Worm (Caenorhabditis elegans) whole organism, L4 larva: ENCODE data around the gene acs-4.

Experiments
- D1046.2 ChIP-seq: fragments of 200-800 bp; sonication (Bioruptor generic); IDR thresholded peaks from 2 replicates; pipeline ENCODE4 v1.3.6; 2022; ENCODE audit warnings: missing genetic modification characterization, missing compliant biosample characterization
- F10B5.3 ChIP-seq: sonication (generic microtip); optimal IDR thresholded peaks from 2 replicates; lab custom pipeline; 2016; ENCODE audit warnings: mild to moderate bottlenecking, missing genetic modification characterization, missing compliant biosample characterization
- F37D6.2 ChIP-seq: sonication (generic microtip); optimal IDR thresholded peaks from 2 replicates; lab custom pipeline; 2016; ENCODE audit warnings: mild to moderate bottlenecking, missing genetic modification characterization, missing compliant biosample characterization
- F49E8.2 ChIP-seq: sonication (generic microtip); optimal IDR thresholded peaks from 2 replicates; lab custom pipeline; 2016; ENCODE audit warnings: missing compliant biosample characterization, mild to moderate bottlenecking, missing genetic modification characterization, borderline replicate concordance
- Y105C5A.15 ChIP-seq: fragments of 200-800 bp; sonication (Bioruptor generic); IDR thresholded peaks from 2 replicates; pipeline ENCODE4 v1.3.6; 2022; ENCODE audit warnings: missing genetic modification characterization, missing compliant biosample characterization
- Y48G9A.11 ChIP-seq: fragments of 200-800 bp; sonication (Bioruptor generic); IDR thresholded peaks from 2 replicates; pipeline ENCODE4 v1.3.6; 2022; ENCODE audit warnings: missing genetic modification reagents, missing genetic modification characterization, missing compliant biosample characterization
- Y5F2A.4 ChIP-seq: fragments of 200-800 bp; sonication (Bioruptor generic); optimal IDR thresholded peaks from 2 replicates; lab custom pipeline; 2018; ENCODE audit warnings: mild to moderate bottlenecking, missing genetic modification characterization, missing compliant biosample characterization
- ZK546.5 ChIP-seq, 2 experiments: sonication (generic microtip); optimal IDR thresholded peaks; 2 replicates each; lab custom pipeline; 2017; ENCODE audit warnings: missing biosample characterization in 2 of 2, missing genetic modification characterization in 2 of 2
- aha-1 ChIP-seq: fragments of 150-350 bp; peaks from one replicate; lab custom pipeline; 2014; ENCODE audit warnings: missing biosample characterization, missing genetic modification characterization
- aly-2 ChIP-seq: sonication (generic microtip); optimal IDR thresholded peaks from 2 replicates; lab custom pipeline; 2018; ENCODE audit warnings: missing biosample characterization, missing genetic modification characterization
- ama-1 ChIP-seq: fragments of 150-350 bp; optimal IDR thresholded peaks from 2 replicates; lab custom pipeline; 2014; ENCODE audit warnings: inconsistent platforms, mixed read lengths
- arid-1 ChIP-seq: fragments of 200-800 bp; sonication (Bioruptor generic); conservative IDR thresholded peaks from 2 replicates; pipeline ENCODE4 v1.3.6; 2022; ENCODE audit warnings: missing genetic modification reagents, missing genetic modification characterization, missing compliant biosample characterization
- ceh-32 ChIP-seq: sonication (generic microtip); optimal IDR thresholded peaks from 2 replicates; lab custom pipeline; 2016; ENCODE audit warnings: mild to moderate bottlenecking, missing genetic modification characterization, missing compliant biosample characterization; ENCODE audit not compliant: poor library complexity
- ceh-44 ChIP-seq: fragments of 200-800 bp; sonication (Bioruptor generic); IDR thresholded peaks from 2 replicates; pipeline ENCODE4 v1.3.6; 2022; ENCODE audit warnings: missing genetic modification reagents, missing genetic modification characterization, missing compliant biosample characterization
- ceh-62 ChIP-seq: sonication (generic microtip); optimal IDR thresholded peaks from 2 replicates; lab custom pipeline; 2017; ENCODE audit warnings: missing biosample characterization, missing genetic modification characterization
- ceh-82 ChIP-seq: sonication (generic microtip); optimal IDR thresholded peaks from 2 replicates; lab custom pipeline; 2017; ENCODE audit warnings: missing biosample characterization, missing genetic modification characterization
- daf-19 ChIP-seq: fragments of 200-800 bp; sonication (Bioruptor generic); conservative IDR thresholded peaks from 2 replicates; pipeline ENCODE4 v1.3.6; 2022; ENCODE audit warnings: missing genetic modification characterization, missing compliant biosample characterization
- dmd-6 ChIP-seq: fragments of 200-800 bp; sonication (Bioruptor generic); IDR thresholded peaks from 2 replicates; pipeline ENCODE4 v1.3.6; 2022; ENCODE audit warnings: missing genetic modification reagents, missing genetic modification characterization, missing compliant biosample characterization
- dmd-9 ChIP-seq: fragments of 200-800 bp; sonication (Bioruptor generic); IDR thresholded peaks from 2 replicates; pipeline ENCODE4 v1.3.6; 2022; ENCODE audit warnings: missing genetic modification reagents, missing genetic modification characterization, missing compliant biosample characterization
- dpl-1 ChIP-seq: fragments of 150-350 bp; optimal IDR thresholded peaks from 2 replicates; lab custom pipeline; 2014; ENCODE audit warnings: missing biosample characterization, missing genetic modification reagents, missing genetic modification characterization
- duxl-1 ChIP-seq: sonication (generic microtip); optimal IDR thresholded peaks from 2 replicates; lab custom pipeline; 2016; ENCODE audit warnings: mild to moderate bottlenecking, missing genetic modification characterization, moderate library complexity, missing compliant biosample characterization; ENCODE audit not compliant: poor library complexity
- dve-1 ChIP-seq: sonication (generic microtip); optimal IDR thresholded peaks from 2 replicates; lab custom pipeline; 2017; ENCODE audit warnings: antibody characterized with exemption, mild to moderate bottlenecking, missing genetic modification characterization, missing compliant biosample characterization; ENCODE audit not compliant: insufficient read depth
- egl-43 ChIP-seq: fragments of 200-800 bp; sonication (Bioruptor generic); IDR thresholded peaks from 2 replicates; pipeline ENCODE4 v1.3.6; 2022; ENCODE audit warnings: missing genetic modification reagents, missing genetic modification characterization, missing compliant biosample characterization
- fkh-10 ChIP-seq: fragments of 150-350 bp; optimal IDR thresholded peaks from 2 replicates; lab custom pipeline; 2014; ENCODE audit warnings: missing biosample characterization, missing genetic modification reagents, missing genetic modification characterization
- gei-8 ChIP-seq: fragments of 200-800 bp; sonication (Bioruptor generic); optimal IDR thresholded peaks from 2 replicates; lab custom pipeline; 2018; ENCODE audit warnings: mild to moderate bottlenecking, missing genetic modification characterization, missing compliant biosample characterization
- hlh-11 ChIP-seq: fragments of 200-800 bp; sonication (Bioruptor generic); optimal IDR thresholded peaks from 2 replicates; lab custom pipeline; 2018; ENCODE audit warnings: mild to moderate bottlenecking, missing genetic modification characterization, missing compliant biosample characterization
- hlh-30 ChIP-seq: sonication (generic microtip); optimal IDR thresholded peaks from 2 replicates; lab custom pipeline; 2017; ENCODE audit warnings: antibody characterized with exemption, mild to moderate bottlenecking, missing genetic modification characterization, missing compliant biosample characterization; ENCODE audit not compliant: insufficient read depth
- lin-29 ChIP-seq: fragments of 200-800 bp; sonication (Bioruptor generic); IDR thresholded peaks from 2 replicates; pipeline ENCODE4 v1.3.6; 2022; ENCODE audit warnings: missing genetic modification reagents, missing genetic modification characterization, missing compliant biosample characterization
- lin-38 ChIP-seq: fragments of 200-800 bp; sonication (Bioruptor generic); IDR thresholded peaks from 2 replicates; pipeline ENCODE4 v1.3.6; 2022; ENCODE audit warnings: missing genetic modification reagents, missing genetic modification characterization, missing compliant biosample characterization
- madf-5 ChIP-seq, 2 experiments: fragments of 200-800 bp; sonication (Bioruptor generic); IDR thresholded peaks; 2 replicates each; pipeline ENCODE4 v1.3.6; 2022; ENCODE audit warnings: missing compliant biosample characterization in 2 of 2, missing genetic modification characterization in 2 of 2
- mdt-29 ChIP-seq: fragments of 200-800 bp; sonication (Bioruptor generic); IDR thresholded peaks from 2 replicates; pipeline ENCODE4 v1.3.6; 2022; ENCODE audit warnings: missing genetic modification reagents, missing genetic modification characterization, missing compliant biosample characterization
- mep-1 ChIP-seq: fragments of 150-350 bp; sonication (generic microtip); optimal IDR thresholded peaks from 3 replicates; lab custom pipeline; 2014; ENCODE audit warnings: missing biosample characterization, missing genetic modification characterization
- mes-2 ChIP-seq: sonication (generic microtip); optimal IDR thresholded peaks from 2 replicates; lab custom pipeline; 2016; ENCODE audit warnings: missing genotype, mild to moderate bottlenecking, missing genetic modification characterization, missing compliant biosample characterization; ENCODE audit not compliant: poor library complexity, severe bottlenecking
- mxl-2 ChIP-seq: fragments of 200-800 bp; sonication (Bioruptor generic); conservative IDR thresholded peaks from 2 replicates; pipeline ENCODE4 v1.3.6; 2022; ENCODE audit warnings: missing genetic modification reagents, missing genetic modification characterization, missing compliant biosample characterization
- nhr-10 ChIP-seq: fragments of 150-350 bp; optimal IDR thresholded peaks from 2 replicates; lab custom pipeline; 2014; ENCODE audit warnings: missing biosample characterization, missing genetic modification characterization
- nhr-11 ChIP-seq: fragments of 150-350 bp; optimal IDR thresholded peaks from 2 replicates; lab custom pipeline; 2014; ENCODE audit warnings: missing biosample characterization, missing genetic modification characterization
- nhr-28 ChIP-seq: fragments of 150-350 bp; optimal IDR thresholded peaks from 2 replicates; lab custom pipeline; 2014; ENCODE audit warnings: missing biosample characterization, missing genetic modification characterization
- nhr-41 ChIP-seq: fragments of 200-800 bp; sonication (Bioruptor generic); IDR thresholded peaks from 2 replicates; pipeline ENCODE4 v1.3.6; 2022; ENCODE audit warnings: missing genetic modification reagents, missing genetic modification characterization, missing compliant biosample characterization
- nhr-6 ChIP-seq: fragments of 150-350 bp; optimal IDR thresholded peaks from 2 replicates; lab custom pipeline; 2014; ENCODE audit warnings: missing biosample characterization, missing genetic modification characterization
- nhr-77 ChIP-seq: fragments of 150-350 bp; optimal IDR thresholded peaks from 2 replicates; lab custom pipeline; 2014; ENCODE audit warnings: missing biosample characterization, missing genetic modification characterization
- php-3 ChIP-seq: fragments of 200-800 bp; sonication (Bioruptor generic); IDR thresholded peaks from 2 replicates; pipeline ENCODE4 v1.3.6; 2022; ENCODE audit warnings: missing genetic modification reagents, missing genetic modification characterization, missing compliant biosample characterization
- rbr-2 ChIP-seq: sonication (generic microtip); optimal IDR thresholded peaks from 2 replicates; lab custom pipeline; 2016; ENCODE audit warnings: missing genotype, missing genetic modification characterization, missing compliant biosample characterization
- snpc-4 ChIP-seq: fragments of 150-350 bp; optimal IDR thresholded peaks from 2 replicates; lab custom pipeline; 2014; ENCODE audit warnings: missing biosample characterization, missing genetic modification characterization
- spr-3 ChIP-seq: fragments of 200-800 bp; sonication (Bioruptor generic); optimal IDR thresholded peaks from 2 replicates; lab custom pipeline; 2018; ENCODE audit warnings: mild to moderate bottlenecking, missing genetic modification characterization, missing compliant biosample characterization
- tag-97 ChIP-seq: fragments of 200-800 bp; sonication (Bioruptor generic); IDR thresholded peaks from 2 replicates; pipeline ENCODE4 v1.3.6; 2022; ENCODE audit warnings: missing genetic modification characterization, missing compliant biosample characterization
- unc-130 ChIP-seq: sonication (generic microtip); optimal IDR thresholded peaks from 2 replicates; lab custom pipeline; 2016; ENCODE audit warnings: missing genetic modification reagents, missing genetic modification characterization, missing compliant biosample characterization
- unc-39 ChIP-seq: sonication (generic microtip); optimal IDR thresholded peaks from 2 replicates; lab custom pipeline; 2017; ENCODE audit warnings: missing biosample characterization, missing genetic modification characterization
- vab-7 ChIP-seq: fragments of 200-800 bp; sonication (Bioruptor generic); IDR thresholded peaks from 2 replicates; pipeline ENCODE4 v1.3.6; 2022; ENCODE audit warnings: missing genetic modification reagents, missing genetic modification characterization, missing compliant biosample characterization
- ztf-11 ChIP-seq: fragments of 150-350 bp; optimal IDR thresholded peaks from 2 replicates; lab custom pipeline; 2014; ENCODE audit warnings: missing biosample characterization, missing genetic modification characterization

Gene acs-4

ce11 chrIII:7140228-7140710 is 27.4 kb upstream of the acs-4 start (continued):
- TF ChIP-seq nhr-11, result no peak
- no peak for TF ChIP-seq unc-39 (tag; lab: Kevin White, UChicago)
- TF ChIP-seq ama-1 (lab: Kevin White, UChicago), result peak; percentile 69
- peak; percentile 12 for TF ChIP-seq dpl-1 (GFP tag; lab: Kevin White, UChicago)
- peak; percentile 35 for TF ChIP-seq unc-130 (GFP tag; lab: Kevin White, UChicago)
- TF ChIP-seq Y48G9A.11 (GFP tag; lab: Robert Waterston, UW), result peak; percentile 68
- no peak for TF ChIP-seq ZK546.5 (tag; optimal IDR thresholded peaks at IDR 0.05; lab: Kevin White, UChicago)
- 0 out of 2 replicates have a peak, but pooled peaks have one; percentile 34 for TF ChIP-seq daf-19 (GFP tag; lab: Robert Waterston, UW)
- TF ChIP-seq ztf-11 (tag; lab: Kevin White, UChicago), result no peak
- peak; percentile 82 for TF ChIP-seq snpc-4
- no peak for TF ChIP-seq ceh-82
- TF ChIP-seq tag-97 (GFP tag; lab: Robert Waterston, UW), result no peak
- peak; percentile 24 for TF ChIP-seq F10B5.3 (tag; lab: Kevin White, UChicago)
- no peak for TF ChIP-seq fkh-10 (GFP tag; lab: Kevin White, UChicago)
- peak; percentile 66 for TF ChIP-seq F49E8.2 (tag; lab: Kevin White, UChicago)
- TF ChIP-seq gei-8 (GFP tag; lab: Kevin White, UChicago), result no peak
- TF ChIP-seq aha-1, result peak; percentile 79
- TF ChIP-seq mes-2 (tag; lab: Kevin White, UChicago), result peak; percentile 71
- TF ChIP-seq duxl-1, result peak; percentile 23
- peak; percentile 56 for TF ChIP-seq lin-38
- TF ChIP-seq dve-1, result peak; percentile 28
- TF ChIP-seq vab-7 (GFP tag; lab: Robert Waterston, UW), result no peak
- TF ChIP-seq hlh-30 (tag; lab: Kevin White, UChicago), result peak; percentile 32
- TF ChIP-seq egl-43 (GFP tag; lab: Robert Waterston, UW), result peak; percentile 60; the same call in 1 of the 2 replicates
- peak; percentile 53 for TF ChIP-seq arid-1 (GFP tag; lab: Robert Waterston, UW)
- TF ChIP-seq madf-5 (GFP tag; IDR thresholded peaks at IDR 0.05; lab: Robert Waterston, UW), result no peak
- no peak for TF ChIP-seq rbr-2 (tag; lab: Kevin White, UChicago)
- TF ChIP-seq lin-29 (GFP tag; lab: Robert Waterston, UW), result no peak
- no peak for TF ChIP-seq D1046.2 (GFP tag; lab: Robert Waterston, UW)
- no peak for TF ChIP-seq F37D6.2 (tag; lab: Kevin White, UChicago)
- TF ChIP-seq mep-1 (tag; lab: Kevin White, UChicago), result no peak

ce11 chrIII:7141285-7141715 is 26.3 kb upstream of the acs-4 start:
- TF ChIP-seq spr-3 (GFP tag; lab: Kevin White, UChicago), result peak; percentile 52
- no peak for TF ChIP-seq nhr-41
- TF ChIP-seq ceh-32 (tag; lab: Kevin White, UChicago), result no peak
- TF ChIP-seq dmd-9 (GFP tag; lab: Robert Waterston, UW), result no peak
- TF ChIP-seq mdt-29, result peak; percentile 84; the same call in 1 of the 2 replicates
- 0 out of 2 replicates have a peak, but pooled peaks have one; percentile 59 for TF ChIP-seq Y105C5A.15 (GFP tag; lab: Robert Waterston, UW)
- TF ChIP-seq ztf-11 (tag; lab: Kevin White, UChicago), result no peak
- no peak for TF ChIP-seq aly-2
- TF ChIP-seq php-3 (GFP tag; lab: Robert Waterston, UW), result peak; percentile 89
- peak; percentile 57 for TF ChIP-seq nhr-28 (tag; lab: Kevin White, UChicago)
- no peak for TF ChIP-seq tag-97 (GFP tag; lab: Robert Waterston, UW)
- no peak for TF ChIP-seq nhr-11
- TF ChIP-seq mxl-2 (GFP tag; lab: Robert Waterston, UW), result no peak
- peak; percentile 61 for TF ChIP-seq Y5F2A.4
- peak; percentile 73 for TF ChIP-seq hlh-11
- TF ChIP-seq gei-8 (GFP tag; lab: Kevin White, UChicago), result no peak
- no peak for TF ChIP-seq fkh-10 (GFP tag; lab: Kevin White, UChicago)
- TF ChIP-seq dmd-6 (GFP tag; lab: Robert Waterston, UW), result peak; percentile 70
- peak; percentile 88 for TF ChIP-seq snpc-4
- TF ChIP-seq ama-1 (lab: Kevin White, UChicago), result peak; percentile 98
- TF ChIP-seq dpl-1 (GFP tag; lab: Kevin White, UChicago), result peak; percentile 33
- TF ChIP-seq nhr-10 (tag; lab: Kevin White, UChicago), result peak; percentile 66
- TF ChIP-seq ceh-82, result no peak
- TF ChIP-seq ceh-62, result no peak
- no peak; the same call in 1 of the 2 replicates for TF ChIP-seq daf-19 (GFP tag; lab: Robert Waterston, UW)
- TF ChIP-seq nhr-6 (tag; lab: Kevin White, UChicago), result no peak
- TF ChIP-seq nhr-77 (tag; lab: Kevin White, UChicago), result peak; percentile 36
- no peak for TF ChIP-seq ceh-44 (GFP tag; lab: Robert Waterston, UW)
- no peak for TF ChIP-seq madf-5 (GFP tag; IDR thresholded peaks at IDR 0.05; lab: Robert Waterston, UW)
